Fruit fly (Drosophila melanogaster): Measurements from ENCODE around the gene CG12231.

The CG12231 gene

DNA sequence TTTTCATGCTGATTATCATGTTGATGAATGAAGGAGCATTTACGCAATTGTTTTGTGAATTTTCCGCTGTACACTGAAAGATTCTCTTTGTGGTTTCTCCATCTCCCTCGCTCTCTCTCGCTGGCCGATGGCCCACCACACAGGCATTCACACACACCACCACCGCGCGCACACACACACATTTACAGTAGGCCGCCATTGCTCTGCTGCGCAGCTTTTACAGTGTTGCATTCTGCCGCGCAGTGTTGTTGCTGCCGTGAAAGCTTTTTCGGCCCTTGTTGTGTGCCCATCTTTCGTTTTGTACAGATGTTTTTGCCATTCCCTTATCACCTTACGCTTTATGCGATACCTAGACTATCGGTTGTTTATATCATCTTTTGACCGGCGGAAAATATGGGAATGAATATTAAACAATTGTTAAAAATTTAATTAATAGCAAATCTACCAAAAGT lies 34.7 kb downstream of the CG12231 start (continued):
- no peak for TF ChIP-seq Bteb2 (GFP tag; optimal IDR thresholded peaks at IDR 0.05)
- no peak for TF ChIP-seq kay (GFP tag; optimal IDR thresholded peaks at IDR 0.05)
- TF ChIP-seq CG3281 (GFP tag; optimal IDR thresholded peaks at IDR 0.05) = no peak
- TF ChIP-seq zfh2 (GFP tag; optimal IDR thresholded peaks at IDR 0.05) = peak; percentile 9
- TF ChIP-seq CG10267 (tag; optimal IDR thresholded peaks at IDR 0.05) = peak; percentile 53
- TF ChIP-seq sna (GFP tag; IDR thresholded peaks at IDR 0.05; ENCODE audit: partially characterized antibody) = peak; percentile 72
- no peak for TF ChIP-seq schlank (tag; optimal IDR thresholded peaks at IDR 0.05)
- TF ChIP-seq Dek (tag; optimal IDR thresholded peaks at IDR 0.05) = no peak
- no peak for TF ChIP-seq Rx (GFP tag; IDR thresholded peaks at IDR 0.05)
- TF ChIP-seq jing (GFP tag; optimal IDR thresholded peaks at IDR 0.05) = no peak
- no peak for TF ChIP-seq tio (GFP tag; optimal IDR thresholded peaks at IDR 0.05)
- TF ChIP-seq Max (GFP tag; optimal IDR thresholded peaks at IDR 0.05) = no peak
- TF ChIP-seq shn (GFP tag; optimal IDR thresholded peaks at IDR 0.05) = no peak
- peak; percentile 37 for TF ChIP-seq CG1832 (GFP tag; optimal IDR thresholded peaks at IDR 0.05)
- TF ChIP-seq CTCF (GFP tag; optimal IDR thresholded peaks at IDR 0.05) = no peak
- TF ChIP-seq ci (GFP tag; IDR thresholded peaks at IDR 0.05) = peak; percentile 57
- peak; percentile 28 for TF ChIP-seq CG9797 (GFP tag; optimal IDR thresholded peaks at IDR 0.05)
- no peak for TF ChIP-seq Atf3 (GFP tag; optimal IDR thresholded peaks at IDR 0.05)
- TF ChIP-seq otp (GFP tag; IDR thresholded peaks at IDR 0.05) = no peak
- no peak for TF ChIP-seq CG1792 (GFP tag; optimal IDR thresholded peaks at IDR 0.05)
- TF ChIP-seq CG42726 (GFP tag; IDR thresholded peaks at IDR 0.05; ENCODE audit: partially characterized antibody) = peak; percentile 53; the same call in 1 of the 2 replicates
- no peak for TF ChIP-seq Poxn (GFP tag; IDR thresholded peaks at IDR 0.05)
- TF ChIP-seq ttk (GFP tag; IDR thresholded peaks at IDR 0.05) = no peak
- no peak for TF ChIP-seq CG4404 (GFP tag; IDR thresholded peaks at IDR 0.05)
- TF ChIP-seq CG3995 (GFP tag; optimal IDR thresholded peaks at IDR 0.05) = no peak
- no peak for TF ChIP-seq trem (tag; optimal IDR thresholded peaks at IDR 0.05)
- no peak for TF ChIP-seq CG1233 (GFP tag; optimal IDR thresholded peaks at IDR 0.05)
- peak; percentile 78 for TF ChIP-seq Bgb (GFP tag; IDR thresholded peaks at IDR 0.05; ENCODE audit: partially characterized antibody)
- no peak for TF ChIP-seq Myb (GFP tag; optimal IDR thresholded peaks at IDR 0.05)
- TF ChIP-seq CG5180 (GFP tag; optimal IDR thresholded peaks at IDR 0.05) = no peak
- TF ChIP-seq CG7372 (GFP tag; IDR thresholded peaks at IDR 0.05) = no peak
- peak; percentile 50 for TF ChIP-seq Dref (GFP tag; IDR thresholded peaks at IDR 0.05)
- no peak for TF ChIP-seq CG6689 (GFP tag; IDR thresholded peaks at IDR 0.05)
- TF ChIP-seq toy (GFP tag; IDR thresholded peaks at IDR 0.05) = no peak
- TF ChIP-seq CG14441 (GFP tag; IDR thresholded peaks at IDR 0.05) = no peak
- no peak for TF ChIP-seq cas (GFP tag; IDR thresholded peaks at IDR 0.05)
- no peak for TF ChIP-seq luna (GFP tag; optimal IDR thresholded peaks at IDR 0.05)
- peak; percentile 15 for TF ChIP-seq CG17829 (tag; optimal IDR thresholded peaks at IDR 0.05)
- peak; percentile 62 for TF ChIP-seq D19A (tag; optimal IDR thresholded peaks at IDR 0.05)
- TF ChIP-seq CG6175 (GFP tag; IDR thresholded peaks at IDR 0.05) = no peak
- no peak for TF ChIP-seq HLH54F (GFP tag; optimal IDR thresholded peaks at IDR 0.05)
- no peak for TF ChIP-seq pho (GFP tag; optimal IDR thresholded peaks at IDR 0.05)
- peak; percentile 6 for TF ChIP-seq nmo (GFP tag; optimal IDR thresholded peaks at IDR 0.05)
- TF ChIP-seq kni (GFP tag; optimal IDR thresholded peaks at IDR 0.05) = peak; percentile 15
- TF ChIP-seq pum (GFP tag; optimal IDR thresholded peaks at IDR 0.05) = no peak
- peak; percentile 8; the same call in 1 of the 3 replicates for TF ChIP-seq CG34422 (GFP tag; IDR thresholded peaks at IDR 0.05)
- TF ChIP-seq Mes4 (GFP tag; optimal IDR thresholded peaks at IDR 0.05) = no peak
- TF ChIP-seq peb (GFP tag; IDR thresholded peaks at IDR 0.05) = no peak
- TF ChIP-seq grau (tag; optimal IDR thresholded peaks at IDR 0.05) = no peak
- no peak for TF ChIP-seq klu (GFP tag; IDR thresholded peaks at IDR 0.05)
- TF ChIP-seq bab2 (GFP tag; optimal IDR thresholded peaks at IDR 0.05) = no peak
- no peak for TF ChIP-seq Vsx1 (GFP tag; optimal IDR thresholded peaks at IDR 0.05)
- peak; percentile 21 for TF ChIP-seq exex (tag; optimal IDR thresholded peaks at IDR 0.05)
